Worm (Caenorhabditis elegans) whole organism, mixed stage, embryonic: ENCODE measurements around the gene ampd-1.

Experiments used
- M03D4.4 ChIP-seq: sonication (generic microtip); optimal IDR thresholded peaks from 2 replicates; lab custom pipeline; 2017; ENCODE audit warnings: mild to moderate bottlenecking, missing genetic modification characterization, missing compliant biosample characterization
- bed-3 ChIP-seq: fragments of 200-800 bp; sonication (Bioruptor generic); optimal IDR thresholded peaks from 3 replicates; lab custom pipeline; 2018; ENCODE audit warnings: mild to moderate bottlenecking, missing genetic modification characterization, moderate library complexity, missing compliant biosample characterization
- blmp-1 ChIP-seq: fragments of 150-350 bp; optimal IDR thresholded peaks from 2 replicates; lab custom pipeline; 2014; ENCODE audit warnings: missing biosample characterization, missing genetic modification characterization
- ceh-39 ChIP-seq: fragments of 150-350 bp; optimal IDR thresholded peaks from 2 replicates; lab custom pipeline; 2014; ENCODE audit warnings: missing biosample characterization, missing genetic modification characterization
- ceh-43 ChIP-seq: fragments of 200-800 bp; sonication (Bioruptor generic); optimal IDR thresholded peaks from 2 replicates; lab custom pipeline; 2018; ENCODE audit warnings: mild to moderate bottlenecking, missing genetic modification characterization, moderate library complexity, missing compliant biosample characterization
- ceh-83 ChIP-seq: fragments of 200-800 bp; sonication (Bioruptor generic); optimal IDR thresholded peaks from 2 replicates; lab custom pipeline; 2018; ENCODE audit warnings: mild to moderate bottlenecking, missing genetic modification characterization, missing compliant biosample characterization
- ces-1 ChIP-seq: fragments of 150-350 bp; optimal IDR thresholded peaks from 2 replicates; lab custom pipeline; 2014; ENCODE audit warnings: missing biosample characterization, missing genetic modification reagents, missing genetic modification characterization
- cnd-1 ChIP-seq: fragments of 200-800 bp; sonication (Bioruptor generic); optimal IDR thresholded peaks from 2 replicates; lab custom pipeline; 2018; ENCODE audit warnings: mild to moderate bottlenecking, missing genetic modification characterization, missing compliant biosample characterization
- drap-1 ChIP-seq: fragments of 200-800 bp; sonication (Bioruptor generic); optimal IDR thresholded peaks from 3 replicates; lab custom pipeline; 2018; ENCODE audit warnings: mild to moderate bottlenecking, missing genetic modification characterization, missing compliant biosample characterization
- elt-1 ChIP-seq: sonication (generic microtip); optimal IDR thresholded peaks from 2 replicates; lab custom pipeline; 2017; ENCODE audit warnings: missing genetic modification characterization, mild to moderate bottlenecking, missing compliant biosample characterization, antibody characterized with exemption, moderate library complexity, borderline replicate concordance; ENCODE audit not compliant: insufficient read depth
- elt-3 ChIP-seq: fragments of 150-350 bp; optimal IDR thresholded peaks from 2 replicates; lab custom pipeline; 2014; ENCODE audit warnings: missing biosample characterization, missing genetic modification characterization
- flh-1 ChIP-seq: fragments of 200-800 bp; sonication (Bioruptor generic); optimal IDR thresholded peaks from 2 replicates; lab custom pipeline; 2018; ENCODE audit warnings: mild to moderate bottlenecking, missing genetic modification characterization, moderate library complexity, missing compliant biosample characterization
- ham-2 ChIP-seq: fragments of 200-800 bp; sonication (Bioruptor generic); optimal IDR thresholded peaks from 2 replicates; lab custom pipeline; 2018; ENCODE audit warnings: mild to moderate bottlenecking, missing genetic modification characterization, missing compliant biosample characterization
- hlh-1 ChIP-seq: fragments of 150-350 bp; optimal IDR thresholded peaks from 2 replicates; lab custom pipeline; 2014; ENCODE audit warnings: missing biosample characterization, missing genetic modification reagents, missing genetic modification characterization
- lin-13 ChIP-seq: fragments of 150-350 bp; optimal IDR thresholded peaks from 2 replicates; lab custom pipeline; 2014; ENCODE audit warnings: missing biosample characterization, missing genetic modification characterization
- lin-32 ChIP-seq: fragments of 200-800 bp; sonication (Bioruptor generic); optimal IDR thresholded peaks from 2 replicates; lab custom pipeline; 2018; ENCODE audit warnings: mild to moderate bottlenecking, missing genetic modification characterization, missing compliant biosample characterization
- lsy-2 ChIP-seq: fragments of 150-350 bp; optimal IDR thresholded peaks from 2 replicates; lab custom pipeline; 2014; ENCODE audit warnings: missing biosample characterization, missing genetic modification characterization
- mab-5 ChIP-seq: fragments of 150-350 bp; optimal IDR thresholded peaks from 2 replicates; lab custom pipeline; 2014; ENCODE audit warnings: missing biosample characterization, missing genetic modification characterization
- mep-1 ChIP-seq: fragments of 150-350 bp; optimal IDR thresholded peaks from 2 replicates; lab custom pipeline; 2017; ENCODE audit warnings: missing biosample characterization, missing genetic modification reagents, missing genetic modification characterization, inconsistent platforms
- mls-2 ChIP-seq: sonication (generic microtip); optimal IDR thresholded peaks from 2 replicates; lab custom pipeline; 2016; ENCODE audit warnings: mild to moderate bottlenecking, missing genetic modification characterization, moderate library complexity, missing compliant biosample characterization
- nhr-12 ChIP-seq: fragments of 150-350 bp; optimal IDR thresholded peaks from 2 replicates; lab custom pipeline; 2014; ENCODE audit warnings: missing biosample characterization, missing genetic modification characterization
- nhr-2 ChIP-seq: fragments of 150-350 bp; optimal IDR thresholded peaks from 2 replicates; lab custom pipeline; 2014; ENCODE audit warnings: missing biosample characterization, missing genetic modification characterization
- nhr-237 ChIP-seq: fragments of 150-350 bp; optimal IDR thresholded peaks from 2 replicates; lab custom pipeline; 2014; ENCODE audit warnings: missing biosample characterization, missing genetic modification characterization
- nhr-28 ChIP-seq: fragments of 150-350 bp; optimal IDR thresholded peaks from 2 replicates; lab custom pipeline; 2014; ENCODE audit warnings: missing biosample characterization, missing genetic modification characterization
- nhr-76 ChIP-seq: sonication (generic microtip); optimal IDR thresholded peaks from 2 replicates; lab custom pipeline; 2017; ENCODE audit warnings: missing biosample characterization, missing genetic modification characterization
- pha-4 ChIP-seq: fragments of 150-350 bp; optimal IDR thresholded peaks from 2 replicates; lab custom pipeline; 2018; ENCODE audit warnings: missing biosample characterization, missing genetic modification reagents, missing genetic modification characterization
- sem-2 ChIP-seq: fragments of 200-800 bp; sonication (Bioruptor generic); optimal IDR thresholded peaks from 2 replicates; lab custom pipeline; 2018; ENCODE audit warnings: mild to moderate bottlenecking, missing genetic modification characterization, missing compliant biosample characterization
- snpc-4 ChIP-seq: fragments of 150-350 bp; optimal IDR thresholded peaks from 2 replicates; lab custom pipeline; 2014; ENCODE audit warnings: missing biosample characterization, missing genetic modification characterization
- sptf-1 ChIP-seq: sonication (generic microtip); optimal IDR thresholded peaks from 2 replicates; lab custom pipeline; 2017; ENCODE audit warnings: mild to moderate bottlenecking, missing genetic modification characterization, moderate library complexity, missing compliant biosample characterization
- tbx-8 ChIP-seq: fragments of 200-800 bp; sonication (Bioruptor generic); optimal IDR thresholded peaks from 2 replicates; lab custom pipeline; 2018; ENCODE audit warnings: mild to moderate bottlenecking, missing genetic modification characterization, moderate library complexity, missing compliant biosample characterization
- unc-39 ChIP-seq: fragments of 150-350 bp; optimal IDR thresholded peaks from 2 replicates; lab custom pipeline; 2014; ENCODE audit warnings: missing biosample characterization, missing genetic modification characterization
- unc-62 ChIP-seq: fragments of 150-350 bp; optimal IDR thresholded peaks from 2 replicates; lab custom pipeline; 2014; ENCODE audit warnings: missing biosample characterization, missing genetic modification reagents, missing genetic modification characterization
- zip-8 ChIP-seq: fragments of 150-350 bp; optimal IDR thresholded peaks from 2 replicates; lab custom pipeline; 2014; ENCODE audit warnings: missing biosample characterization, missing genetic modification characterization
- ztf-11 ChIP-seq: fragments of 150-350 bp; optimal IDR thresholded peaks from 2 replicates; lab custom pipeline; 2014; ENCODE audit warnings: missing biosample characterization, missing genetic modification characterization

ampd-1 gene

ce11 chrII:5187934-5188333, 15.2 kb upstream of the ampd-1 start:
- TF ChIP-seq M03D4.4 (no peak), unc-39 (no peak), lsy-2 (tag; lab: Kevin White, UChicago) (no peak), mls-2 (tag; lab: Kevin White, UChicago) (no peak), ceh-83 (GFP tag; lab: Kevin White, UChicago) (no peak), lin-32 (GFP tag; lab: Kevin White, UChicago) (no peak), bed-3 (GFP tag; lab: Kevin White, UChicago) (no peak), ham-2 (no peak), mab-5 (tag; lab: Kevin White, UChicago) (no peak), drap-1 (GFP tag; lab: Kevin White, UChicago) (no peak), flh-1 (GFP tag; lab: Kevin White, UChicago) (no peak), ces-1 (GFP tag; lab: Kevin White, UChicago) (no peak), nhr-76 (tag; lab: Kevin White, UChicago) (no peak), nhr-2 (no peak)

ce11 chrII:5191766-5192165, 11.4 kb upstream of the ampd-1 start:
- TF ChIP-seq ceh-83 (GFP tag; lab: Kevin White, UChicago) (no peak), sptf-1 (tag; lab: Kevin White, UChicago) (no peak), zip-8 (tag; lab: Kevin White, UChicago) (no peak), nhr-237 (no peak), mls-2 (tag; lab: Kevin White, UChicago) (no peak), unc-62 (no peak), cnd-1 (tag; lab: Kevin White, UChicago) (no peak), tbx-8 (no peak), ces-1 (GFP tag; lab: Kevin White, UChicago) (no peak), lin-32 (GFP tag; lab: Kevin White, UChicago) (no peak), nhr-28 (tag; lab: Kevin White, UChicago) (no peak), ceh-43 (GFP tag; lab: Kevin White, UChicago) (no peak), elt-3 (no peak), pha-4 (no peak)

ce11 chrII:5194066-5194465, 9.1 kb upstream of the ampd-1 start, which contains the start of gene msp-49:
Gene msp-49, plus strand, starts transcription at chrII:5194366.
- TF ChIP-seq sptf-1 (tag; lab: Kevin White, UChicago) (no peak), nhr-12 (no peak), cnd-1 (tag; lab: Kevin White, UChicago) (no peak), unc-39 (no peak), blmp-1 (no peak), lsy-2 (tag; lab: Kevin White, UChicago) (no peak), M03D4.4 (no peak)

- TF ChIP-seq mab-5 (tag; lab: Kevin White, UChicago) (no peak), snpc-4 (no peak), flh-1 (GFP tag; lab: Kevin White, UChicago) (no peak), ztf-11 (tag; lab: Kevin White, UChicago) (no peak), nhr-2 (no peak), tbx-8 (no peak), lin-13 (tag; lab: Kevin White, UChicago) (no peak), nhr-76 (tag; lab: Kevin White, UChicago) (no peak), mls-2 (tag; lab: Kevin White, UChicago) (no peak), elt-3 (no peak), mep-1 (tag; lab: Kevin White, UChicago) (no peak)
- TF ChIP-seq, all 35 proteins: peak for 0
These were observed 7.6 kb upstream of the ampd-1 start, which contains the start of gene C34F11.5 for ce11 chrII:5195504-5195903. Gene C34F11.5, plus strand, starts transcription at chrII:5195804.

- TF ChIP-seq sptf-1 (tag; lab: Kevin White, UChicago): no peak
- no peak for TF ChIP-seq elt-1
- no peak for TF ChIP-seq lsy-2 (tag; lab: Kevin White, UChicago)
- no peak for TF ChIP-seq mab-5 (tag; lab: Kevin White, UChicago)
- no peak for TF ChIP-seq zip-8 (tag; lab: Kevin White, UChicago)
- no peak for TF ChIP-seq sem-2
- no peak for TF ChIP-seq hlh-1 (tag; lab: Kevin White, UChicago)
- TF ChIP-seq mep-1 (tag; lab: Kevin White, UChicago): no peak
- TF ChIP-seq cnd-1 (tag; lab: Kevin White, UChicago): no peak
- no peak for TF ChIP-seq drap-1 (GFP tag; lab: Kevin White, UChicago)
- no peak for TF ChIP-seq lin-32 (GFP tag; lab: Kevin White, UChicago)
- no peak for TF ChIP-seq ceh-83 (GFP tag; lab: Kevin White, UChicago)
- TF ChIP-seq ceh-39 (tag; lab: Kevin White, UChicago): no peak
- no peak for TF ChIP-seq ztf-11 (tag; lab: Kevin White, UChicago)
- no peak for TF ChIP-seq tbx-8
- TF ChIP-seq nhr-28 (tag; lab: Kevin White, UChicago): no peak
- no peak for TF ChIP-seq lin-13 (tag; lab: Kevin White, UChicago)
- TF ChIP-seq, all 35 proteins: peak for 0
These were observed 3.6 kb upstream of the ampd-1 start, which contains the start of gene msp-50 for ce11 chrII:5199497-5199896. Gene msp-50, plus strand, starts transcription at chrII:5199797.
